Fruit fly (Drosophila melanogaster) whole organism, embryonic: ENCODE results near the gene Mms19.
A peak's percentile ranks its signal among the peaks of the same experiment; 100 is the strongest.

Experiments
- Bgb ChIP-seq: fragments of 200-800 bp; sonication (Bioruptor generic); IDR thresholded peaks from 2 replicates; pipeline ENCODE4 v1.3.6; 2022; ENCODE audit warnings: missing biosample characterization, missing genetic modification characterization; ENCODE audit not compliant: partially characterized antibody
- CG11504 ChIP-seq: fragments of 200-800 bp; sonication (Bioruptor generic); optimal IDR thresholded peaks from 3 replicates; lab custom pipeline; 2019; ENCODE audit warnings: missing biosample characterization, mild to moderate bottlenecking, missing genetic modification characterization, moderate library complexity
- CG11696 ChIP-seq: fragments of 200-800 bp; sonication (Bioruptor generic); IDR thresholded peaks from 2 replicates; pipeline ENCODE4 v1.3.6; 2022; ENCODE audit warnings: missing biosample characterization, missing genetic modification characterization
- CG1233 ChIP-seq: fragments of 200-800 bp; sonication (Bioruptor generic); optimal IDR thresholded peaks from 4 replicates; lab custom pipeline; 2018; ENCODE audit warnings: missing biosample characterization, mild to moderate bottlenecking, missing genetic modification characterization
- CG14014 ChIP-seq: fragments of 200-800 bp; sonication (Bioruptor generic); IDR thresholded peaks from 2 replicates; pipeline ENCODE4 v1.3.6; 2022; ENCODE audit warnings: missing biosample characterization, missing genetic modification characterization
- CG15269 ChIP-seq: fragments of 200-800 bp; sonication (Bioruptor generic); optimal IDR thresholded peaks from 2 replicates; lab custom pipeline; 2018; ENCODE audit warnings: missing biosample characterization, mild to moderate bottlenecking, missing genetic modification characterization, moderate library complexity
- CG16779 ChIP-seq: fragments of 200-800 bp; sonication (Bioruptor generic); IDR thresholded peaks from 2 replicates; pipeline ENCODE4 v1.3.6; 2022; ENCODE audit warnings: missing biosample characterization, missing genetic modification characterization
- CG17328 ChIP-seq: fragments of 200-800 bp; sonication (Bioruptor generic); IDR thresholded peaks from 2 replicates; pipeline ENCODE4 v1.3.6; 2022; ENCODE audit warnings: missing biosample characterization, missing genetic modification characterization
- CG1832 ChIP-seq: fragments of 200-800 bp; sonication (Bioruptor generic); optimal IDR thresholded peaks from 2 replicates; lab custom pipeline; 2017; ENCODE audit warnings: missing biosample characterization, mild to moderate bottlenecking, missing genetic modification characterization, inconsistent platforms
- CG6272 ChIP-seq: fragments of 200-800 bp; sonication (Bioruptor generic); IDR thresholded peaks from 2 replicates; pipeline ENCODE4 v1.3.6; 2022; ENCODE audit warnings: missing biosample characterization, missing genetic modification characterization
- CG8290 ChIP-seq, 3 experiments: fragments of 200-800 bp; sonication (Bioruptor generic); optimal IDR thresholded peaks; 2 replicates each; lab custom pipeline; 2016 to 2019; ENCODE audit warnings: missing biosample characterization in 3 of 3, missing genetic modification characterization in 3 of 3, mild to moderate bottlenecking in 2 of 3, moderate library complexity in 1 of 3
- CG8944 ChIP-seq: fragments of 200-800 bp; sonication (Bioruptor generic); optimal IDR thresholded peaks from 3 replicates; lab custom pipeline; 2016; ENCODE audit warnings: missing biosample characterization, missing genetic modification characterization
- Dll ChIP-seq: fragments of 200-800 bp; sonication (Bioruptor generic); IDR thresholded peaks from 4 replicates; pipeline ENCODE4 v1.3.6; 2022; ENCODE audit warnings: missing biosample characterization, missing genetic modification characterization; ENCODE audit not compliant: partially characterized antibody
- Drgx ChIP-seq: fragments of 200-800 bp; sonication (Bioruptor generic); IDR thresholded peaks from 2 replicates; pipeline ENCODE4 v1.3.6; 2022; ENCODE audit warnings: missing biosample characterization, missing genetic modification characterization
- Ets65A ChIP-seq: fragments of 200-800 bp; sonication (Bioruptor generic); peaks from one replicate; lab custom pipeline; 2016; ENCODE audit warnings: missing biosample characterization, missing genetic modification characterization
- GATAe ChIP-seq: fragments of 200-800 bp; sonication (Bioruptor generic); conservative IDR thresholded peaks from 2 replicates; pipeline ENCODE4 v1.3.6; 2022; ENCODE audit warnings: missing biosample characterization, missing genetic modification characterization
- HLH3B ChIP-seq: fragments of 200-800 bp; sonication (Bioruptor generic); IDR thresholded peaks from 2 replicates; pipeline ENCODE4 v1.3.6; 2022; ENCODE audit warnings: missing biosample characterization, missing genetic modification characterization
- HLH4C ChIP-seq: fragments of 200-800 bp; sonication (Bioruptor generic); IDR thresholded peaks from 3 replicates; pipeline ENCODE4 v1.3.6; 2022; ENCODE audit warnings: missing biosample characterization, missing genetic modification characterization; ENCODE audit not compliant: partially characterized antibody
- HmgD ChIP-seq: fragments of 200-800 bp; sonication (Bioruptor generic); optimal IDR thresholded peaks from 3 replicates; lab custom pipeline; 2016; ENCODE audit warnings: missing biosample characterization, missing genetic modification characterization
- MBD-R2 ChIP-seq: fragments of 200-800 bp; sonication (Bioruptor generic); IDR thresholded peaks from 2 replicates; pipeline ENCODE4 v1.3.6; 2022; ENCODE audit warnings: missing biosample characterization, missing genetic modification characterization
- MESR4 ChIP-seq: fragments of 200-800 bp; sonication (Bioruptor generic); optimal IDR thresholded peaks from 2 replicates; lab custom pipeline; 2018; ENCODE audit warnings: missing biosample characterization, mild to moderate bottlenecking, missing genetic modification characterization, moderate library complexity
- Mad ChIP-seq: fragments of 200-800 bp; sonication (Bioruptor generic); optimal IDR thresholded peaks from 2 replicates; lab custom pipeline; 2016; ENCODE audit warnings: missing biosample characterization, missing genetic modification characterization
- Med ChIP-seq: fragments of 200-800 bp; sonication (Bioruptor generic); peaks from one replicate; lab custom pipeline; 2016; ENCODE audit warnings: missing biosample characterization, missing genetic modification characterization, mild to moderate bottlenecking, inconsistent platforms, moderate library complexity
- NfI ChIP-seq: fragments of 200-800 bp; sonication (Bioruptor generic); optimal IDR thresholded peaks from 3 replicates; lab custom pipeline; 2018; ENCODE audit warnings: missing biosample characterization, mild to moderate bottlenecking, missing genetic modification characterization, moderate library complexity
- Sox100B ChIP-seq: fragments of 200-800 bp; sonication (Bioruptor generic); optimal IDR thresholded peaks from 3 replicates; lab custom pipeline; 2018; ENCODE audit warnings: missing biosample characterization, mild to moderate bottlenecking, missing genetic modification characterization
- amos ChIP-seq: fragments of 200-800 bp; sonication (Bioruptor generic); IDR thresholded peaks from 2 replicates; pipeline ENCODE4 v1.3.6; 2022; ENCODE audit warnings: missing biosample characterization, missing genetic modification characterization; ENCODE audit not compliant: partially characterized antibody
- bbx ChIP-seq: fragments of 200-800 bp; sonication (Bioruptor generic); IDR thresholded peaks from 2 replicates; pipeline ENCODE4 v1.3.6; 2022; ENCODE audit warnings: missing biosample characterization, missing genetic modification characterization; ENCODE audit not compliant: partially characterized antibody
- bigmax ChIP-seq: fragments of 200-800 bp; sonication (Bioruptor generic); optimal IDR thresholded peaks from 2 replicates; lab custom pipeline; 2018; ENCODE audit warnings: missing biosample characterization, mild to moderate bottlenecking, missing genetic modification characterization
- cas ChIP-seq: fragments of 200-800 bp; sonication (Bioruptor generic); IDR thresholded peaks from 2 replicates; pipeline ENCODE4 v1.3.6; 2022; ENCODE audit warnings: missing biosample characterization, missing genetic modification characterization
- chinmo ChIP-seq: fragments of 200-800 bp; sonication (Bioruptor generic); IDR thresholded peaks from 4 replicates; pipeline ENCODE4 v1.3.6; 2022; ENCODE audit warnings: missing biosample characterization, missing genetic modification characterization; ENCODE audit not compliant: partially characterized antibody
- dysf ChIP-seq: fragments of 200-800 bp; sonication (Bioruptor generic); IDR thresholded peaks from 3 replicates; pipeline ENCODE4 v1.3.6; 2022; ENCODE audit warnings: missing biosample characterization, missing genetic modification characterization
- gce ChIP-seq: fragments of 200-800 bp; sonication (Bioruptor generic); IDR thresholded peaks from 3 replicates; pipeline ENCODE4 v1.3.6; 2022; ENCODE audit warnings: missing biosample characterization, missing genetic modification characterization
- gsb ChIP-seq: fragments of 200-800 bp; sonication (Bioruptor generic); IDR thresholded peaks from 2 replicates; pipeline ENCODE4 v1.3.6; 2022; ENCODE audit warnings: missing biosample characterization, missing genetic modification characterization
- gt ChIP-seq: fragments of 200-800 bp; sonication (Bioruptor generic); IDR thresholded peaks from 2 replicates; pipeline ENCODE4 v1.3.6; 2022; ENCODE audit warnings: missing biosample characterization, missing genetic modification characterization
- ind ChIP-seq: fragments of 200-800 bp; sonication (Bioruptor generic); optimal IDR thresholded peaks from 3 replicates; lab custom pipeline; 2016; ENCODE audit warnings: missing biosample characterization, missing genetic modification characterization
- inv ChIP-seq: fragments of 200-800 bp; sonication (Bioruptor generic); IDR thresholded peaks from 2 replicates; pipeline ENCODE4 v1.3.6; 2022; ENCODE audit warnings: missing biosample characterization, missing genetic modification characterization; ENCODE audit not compliant: partially characterized antibody
- jumu ChIP-seq: fragments of 200-800 bp; sonication (Bioruptor generic); optimal IDR thresholded peaks from 3 replicates; lab custom pipeline; 2016; ENCODE audit warnings: missing biosample characterization, missing genetic modification characterization
- lmd ChIP-seq: fragments of 200-800 bp; sonication (Bioruptor generic); IDR thresholded peaks from 2 replicates; pipeline ENCODE4 v1.3.6; 2022; ENCODE audit warnings: missing biosample characterization, missing genetic modification characterization
- otp ChIP-seq: fragments of 200-800 bp; sonication (Bioruptor generic); IDR thresholded peaks from 3 replicates; pipeline ENCODE4, ENCODE4 v1.3.6; 2022; ENCODE audit warnings: missing biosample characterization, missing genetic modification characterization
- pan ChIP-seq, 4 experiments: fragments of >200 bp in 3 of 4; fragments of 200-800 bp in 1 of 4; sonication (Bioruptor generic) in 1 of 4; optimal IDR thresholded peaks in 3 of 4; IDR thresholded peaks in 1 of 4; 2 replicates each; pipeline versions ENCODE4 v1.3.6 to Lab custom; 2017 to 2022; ENCODE audit warnings: missing biosample characterization in 2 of 4, missing genetic modification characterization in 2 of 4, mixed read lengths in 1 of 4
- prd ChIP-seq, 3 experiments: fragments of >200 bp in 2 of 3; fragments of 200-800 bp in 1 of 3; sonication (Bioruptor generic) in 1 of 3; optimal IDR thresholded peaks in 2 of 3; IDR thresholded peaks in 1 of 3; 2 replicates in 2 of 3; 3 replicates in 1 of 3; pipeline versions ENCODE4 v1.3.6 to Lab custom; 2017 to 2022; ENCODE audit warnings: missing biosample characterization in 1 of 3, missing genetic modification characterization in 1 of 3
- psq ChIP-seq: fragments of 200-800 bp; sonication (Bioruptor generic); optimal IDR thresholded peaks from 2 replicates; lab custom pipeline; 2017; ENCODE audit warnings: missing biosample characterization, missing genetic modification characterization
- pum ChIP-seq: fragments of 200-800 bp; sonication (Bioruptor generic); optimal IDR thresholded peaks from 2 replicates; lab custom pipeline; 2016; ENCODE audit warnings: missing biosample characterization, missing genetic modification characterization
- repo ChIP-seq: fragments of 200-800 bp; sonication (Bioruptor generic); optimal IDR thresholded peaks from 2 replicates; lab custom pipeline; 2016; ENCODE audit warnings: missing biosample characterization, missing genetic modification characterization
- seq ChIP-seq: fragments of 200-800 bp; sonication (Bioruptor generic); IDR thresholded peaks from 2 replicates; pipeline ENCODE4 v1.3.6; 2022; ENCODE audit warnings: missing biosample characterization, missing genetic modification characterization
- so ChIP-seq: fragments of 200-800 bp; sonication (Bioruptor generic); IDR thresholded peaks from 3 replicates; pipeline ENCODE4 v1.3.6; 2022; ENCODE audit warnings: missing biosample characterization, missing genetic modification characterization

The Mms19 gene

DNA sequence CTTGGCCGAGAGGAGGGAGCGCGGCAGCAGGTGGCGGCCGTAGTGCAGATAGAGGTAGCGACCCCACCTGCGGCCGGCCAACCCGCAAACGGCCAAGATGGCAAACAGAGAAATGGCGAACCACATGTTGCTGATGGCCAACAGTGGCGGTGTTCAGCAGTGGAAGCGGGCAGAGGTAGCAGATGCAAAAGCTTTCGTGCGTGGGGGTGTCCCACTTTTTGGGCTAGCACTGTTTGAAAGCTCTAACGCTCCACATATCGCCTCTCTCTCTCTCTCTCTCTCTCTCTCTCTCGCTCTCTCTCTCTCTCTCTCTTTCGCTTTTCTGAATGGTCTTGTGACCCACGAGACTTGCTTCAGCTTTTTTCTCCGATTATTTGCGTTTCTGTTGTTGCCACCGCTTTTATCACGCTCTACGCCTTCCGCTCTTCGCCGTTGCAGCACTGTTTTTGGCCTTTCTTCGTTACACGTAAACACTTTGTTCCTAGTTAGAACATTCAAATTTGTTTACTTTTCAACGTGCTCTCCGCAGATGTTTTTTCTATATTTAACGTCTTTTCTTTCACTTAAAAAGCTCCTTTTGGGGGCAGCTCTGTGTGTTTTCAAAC lies 50.5 kb downstream of the Mms19 start (continued):
- no peak for TF ChIP-seq MESR4 (GFP tag; lab: Kevin White, UChicago)
- TF ChIP-seq Bgb (GFP tag; lab: Robert Waterston, UW) = peak; percentile 47
- TF ChIP-seq gt (GFP tag; lab: Robert Waterston, UW) = no peak
- peak; percentile 50; the same call in 1 of the 2 replicates for TF ChIP-seq Drgx (GFP tag; lab: Robert Waterston, UW)
- TF ChIP-seq CG11504 (tag; lab: Kevin White, UChicago) = peak; percentile 91
- TF ChIP-seq GATAe = no peak
- 0 out of 2 replicates have a peak, but pooled peaks have one; percentile 24 for TF ChIP-seq cas
- TF ChIP-seq CG15269 (tag; lab: Kevin White, UChicago) = no peak
- peak; percentile 84 for TF ChIP-seq psq (GFP tag; lab: Kevin White, UChicago)
- peak; percentile 49; the same call in 1 of the 3 replicates for TF ChIP-seq gce (GFP tag; lab: Robert Waterston, UW)
- peak; percentile 33; the same call in 1 of the 3 replicates for TF ChIP-seq so (GFP tag; lab: Robert Waterston, UW)
- peak; percentile 10; the same call in 1 of the 2 replicates for TF ChIP-seq lmd (GFP tag; lab: Robert Waterston, UW)
- peak; percentile 32; the same call in 1 of the 2 replicates for TF ChIP-seq MBD-R2
- peak; percentile 18 for TF ChIP-seq Mad (GFP tag; lab: Kevin White, UChicago)
- no peak for TF ChIP-seq pum
- TF ChIP-seq jumu (GFP tag; lab: Kevin White, UChicago) = peak; percentile 23
- 0 out of 4 replicates have a peak, but pooled peaks have one; percentile 31 for TF ChIP-seq Dll (GFP tag; lab: Robert Waterston, UW)
- no peak for TF ChIP-seq CG1233 (GFP tag; lab: Kevin White, UChicago)
- TF ChIP-seq repo (GFP tag; lab: Kevin White, UChicago) = no peak
- 0 out of 2 replicates have a peak, but pooled peaks have one; percentile 15 for TF ChIP-seq CG11696 (GFP tag; lab: Robert Waterston, UW)
- TF ChIP-seq CG8944 = peak; percentile 8
- peak; percentile 61 for TF ChIP-seq Ets65A (GFP tag; lab: Kevin White, UChicago)
- no peak for TF ChIP-seq CG8290 (GFP tag; optimal IDR thresholded peaks at IDR 0.05; lab: Kevin White, UChicago)
- TF ChIP-seq CG8290 (tag; optimal IDR thresholded peaks at IDR 0.05; lab: Kevin White, UChicago) = peak in 1 of 2 experiments; percentile 74
- peak; percentile 42; the same call in 2 of the 3 replicates for TF ChIP-seq otp (GFP tag; lab: Robert Waterston, UW)
- TF ChIP-seq chinmo (GFP tag; lab: Robert Waterston, UW) = peak; percentile 93; the same call in 3 of the 4 replicates
- TF ChIP-seq HmgD (GFP tag; lab: Kevin White, UChicago) = peak; percentile 57
- peak; percentile 8; the same call in 1 of the 2 replicates for TF ChIP-seq gsb (GFP tag; lab: Robert Waterston, UW)
- peak; percentile 39; the same call in 1 of the 2 replicates for TF ChIP-seq seq (GFP tag; lab: Robert Waterston, UW)
- TF ChIP-seq CG16779 (GFP tag; lab: Robert Waterston, UW) = peak; percentile 42; the same call in 1 of the 2 replicates
- TF ChIP-seq CG6272 (GFP tag; lab: Robert Waterston, UW) = peak; percentile 46
- TF ChIP-seq bigmax = peak; percentile 0
- TF ChIP-seq inv (GFP tag; lab: Robert Waterston, UW) = peak; percentile 19; the same call in 1 of the 2 replicates
- TF ChIP-seq CG17328 (GFP tag; lab: Robert Waterston, UW) = 0 out of 2 replicates have a peak, but pooled peaks have one; percentile 31
- no peak for TF ChIP-seq prd (optimal IDR thresholded peaks at IDR 0.05; lab: Kevin White, UChicago)
- peak; percentile 34; the same call in 1 of the 3 replicates for TF ChIP-seq prd (GFP tag; IDR thresholded peaks at IDR 0.05; lab: Robert Waterston, UW)
- peak; percentile 37; the same call in 1 of the 2 replicates for TF ChIP-seq HLH3B (GFP tag; lab: Robert Waterston, UW)
- TF ChIP-seq HLH4C (GFP tag; lab: Robert Waterston, UW) = peak; percentile 44; the same call in 1 of the 3 replicates
- TF ChIP-seq CG1832 (GFP tag; lab: Kevin White, UChicago) = peak; percentile 70
- TF ChIP-seq NfI (GFP tag; lab: Kevin White, UChicago) = peak; percentile 23
- TF ChIP-seq bbx (GFP tag; lab: Robert Waterston, UW) = peak; percentile 49; the same call in 1 of the 2 replicates
- TF ChIP-seq dysf (GFP tag; lab: Robert Waterston, UW) = peak; percentile 52; the same call in 1 of the 3 replicates
- peak; percentile 21; the same call in 1 of the 2 replicates for TF ChIP-seq amos (GFP tag; lab: Robert Waterston, UW)
- TF ChIP-seq CG14014 (GFP tag; lab: Robert Waterston, UW) = peak; percentile 52; the same call in 1 of the 2 replicates
- peak; percentile 85 for TF ChIP-seq Med (GFP tag; lab: Kevin White, UChicago)
- TF ChIP-seq Sox100B = no peak
- no peak for TF ChIP-seq pan (optimal IDR thresholded peaks at IDR 0.05; lab: Kevin White, UChicago)
- TF ChIP-seq pan (GFP tag; optimal IDR thresholded peaks at IDR 0.05 in 1 of 2, IDR thresholded peaks at IDR 0.05 in 1 of 2) = peak in 1 of 2 experiments; percentile 50
- TF ChIP-seq ind (GFP tag; lab: Kevin White, UChicago) = peak; percentile 3
